Worm (Caenorhabditis elegans) whole organism, L1 larva: ENCODE results near the gene C15F1.8.

Source experiments
- ama-1 ChIP-seq: fragments of 150-350 bp; optimal IDR thresholded peaks from 2 replicates; lab custom pipeline; 2014
- jun-1 ChIP-seq: fragments of 150-350 bp; optimal IDR thresholded peaks from 2 replicates; lab custom pipeline; 2014; ENCODE audit warnings: missing biosample characterization, missing genetic modification reagents, missing genetic modification characterization
- mdl-1 ChIP-seq, 2 experiments: fragments of 150-350 bp; optimal IDR thresholded peaks; 2 replicates each; lab custom pipeline; 2014 to 2017; ENCODE audit warnings: missing biosample characterization in 2 of 2, missing genetic modification characterization in 2 of 2, inconsistent platforms in 1 of 2
- mep-1 ChIP-seq: fragments of 150-350 bp; optimal IDR thresholded peaks from 2 replicates; lab custom pipeline; 2014; ENCODE audit warnings: missing biosample characterization, missing genetic modification characterization
- nhr-12 ChIP-seq: sonication (generic microtip); optimal IDR thresholded peaks from 2 replicates; lab custom pipeline; 2017; ENCODE audit warnings: missing biosample characterization, missing genetic modification characterization
- unc-62 ChIP-seq: fragments of 150-350 bp; optimal IDR thresholded peaks from 2 replicates; lab custom pipeline; 2014; ENCODE audit warnings: missing biosample characterization, missing genetic modification reagents, missing genetic modification characterization

DNA sequence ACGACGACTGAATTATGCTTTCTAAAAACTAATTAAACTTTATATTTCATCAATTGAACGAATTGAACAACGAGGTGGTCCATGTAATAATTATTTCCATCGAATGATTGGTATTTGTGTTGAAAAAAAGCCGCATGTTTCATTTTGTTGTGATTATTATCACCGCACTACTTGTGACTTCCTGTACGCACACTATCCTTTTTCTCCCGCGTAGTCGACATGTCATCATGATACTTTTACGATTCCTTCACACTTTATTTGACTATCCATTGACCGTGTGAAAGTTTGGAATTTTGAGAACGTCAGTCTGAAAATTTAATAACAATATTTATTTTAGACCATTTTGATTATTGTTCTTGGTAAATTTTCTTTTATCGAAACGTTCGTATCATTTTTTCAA is 50.0 kb downstream of the C15F1.8 start, which contains the start of gene F22D3.4:
- TF ChIP-seq mep-1 (tag; lab: Kevin White, UChicago) (no peak), jun-1 (tag; lab: Kevin White, UChicago) (no peak), nhr-12 (tag; lab: Kevin White, UChicago) (no peak), mdl-1 (tag; optimal IDR thresholded peaks at IDR 0.05; lab: Kevin White, UChicago) (no peak), ama-1 (no peak), unc-62 (GFP tag; lab: Kevin White, UChicago) (no peak)
